Worm (Caenorhabditis elegans): ENCODE data around the gene C07E3.9.
A peak's percentile ranks its signal among the peaks of the same experiment; 100 is the strongest.

ce11 chrII:10300954-10301353 is 49.6 kb upstream of the C07E3.9 start, which contains the start of gene mdt-22:
- TF ChIP-seq W03F9.2 (tag; optimal IDR thresholded peaks at IDR 0.05) (peak; percentile 84), dao-5 (tag; optimal IDR thresholded peaks at IDR 0.05) (no peak), him-1 (tag; optimal IDR thresholded peaks at IDR 0.05) (peak; percentile 59)
